Worm (Caenorhabditis elegans) whole organism, L4/young adult: ENCODE data around the gene letm-1.

Source experiments
- W03F9.2 ChIP-seq: fragments of 150-350 bp; optimal IDR thresholded peaks from 2 replicates; lab custom pipeline; 2014; ENCODE audit warnings: missing biosample characterization, missing genetic modification characterization
- dao-5 ChIP-seq: sonication (generic microtip); optimal IDR thresholded peaks from 2 replicates; lab custom pipeline; 2016; ENCODE audit warnings: missing genotype, missing genetic modification characterization, moderate library complexity, missing compliant biosample characterization

ce11 chrV:13668337-13668736 lies 7.3 kb downstream of the letm-1 start:
- no peak for TF ChIP-seq dao-5 (tag; lab: Kevin White, UChicago)
- no peak for TF ChIP-seq W03F9.2 (tag; lab: Kevin White, UChicago)
